Fruit fly (Drosophila melanogaster) whole organism, embryonic: ENCODE data around the gene CG3032.

ENCODE experiments used
- Asciz ChIP-seq: fragments of 200-800 bp; sonication (Bioruptor generic); optimal IDR thresholded peaks from 2 replicates; lab custom pipeline; 2017; ENCODE audit warnings: missing biosample characterization, mild to moderate bottlenecking, missing genetic modification characterization, missing genetic modification reagents
- Atf3 ChIP-seq: fragments of 200-800 bp; sonication (Bioruptor generic); optimal IDR thresholded peaks from 3 replicates; lab custom pipeline; 2016; ENCODE audit warnings: missing biosample characterization, missing genetic modification characterization
- CG10147 ChIP-seq: fragments of 200-800 bp; sonication (Bioruptor generic); optimal IDR thresholded peaks from 2 replicates; lab custom pipeline; 2019; ENCODE audit warnings: missing biosample characterization, mild to moderate bottlenecking, missing genetic modification characterization, moderate library complexity
- CG10431 ChIP-seq: fragments of 200-800 bp; sonication (Bioruptor generic); optimal IDR thresholded peaks from 3 replicates; lab custom pipeline; 2018; ENCODE audit warnings: missing biosample characterization, mild to moderate bottlenecking, missing genetic modification characterization
- CG10979 ChIP-seq: fragments of 200-800 bp; sonication (Bioruptor generic); optimal IDR thresholded peaks from 2 replicates; lab custom pipeline; 2018; ENCODE audit warnings: missing biosample characterization, mild to moderate bottlenecking, missing genetic modification characterization, moderate library complexity
- CG13287 ChIP-seq: fragments of 200-800 bp; sonication (Bioruptor generic); IDR thresholded peaks from 2 replicates; pipeline ENCODE4 v1.3.6; 2022; ENCODE audit warnings: missing biosample characterization, missing genetic modification characterization; ENCODE audit not compliant: partially characterized antibody
- CG1529 ChIP-seq: fragments of 200-800 bp; sonication (Bioruptor generic); optimal IDR thresholded peaks from 3 replicates; lab custom pipeline; 2018; ENCODE audit warnings: missing biosample characterization, missing genetic modification characterization
- CG1602 ChIP-seq: fragments of 200-800 bp; sonication (Bioruptor generic); optimal IDR thresholded peaks from 3 replicates; lab custom pipeline; 2016; ENCODE audit warnings: missing biosample characterization, missing genetic modification characterization
- CG1832 ChIP-seq: fragments of 200-800 bp; sonication (Bioruptor generic); optimal IDR thresholded peaks from 2 replicates; lab custom pipeline; 2017; ENCODE audit warnings: missing biosample characterization, mild to moderate bottlenecking, missing genetic modification characterization, inconsistent platforms
- CG18599 ChIP-seq: fragments of 200-800 bp; sonication (Bioruptor generic); optimal IDR thresholded peaks from 3 replicates; lab custom pipeline; 2017; ENCODE audit warnings: missing biosample characterization, missing genetic modification characterization, mild to moderate bottlenecking, moderate library complexity, missing genetic modification reagents
- CG2116 ChIP-seq: fragments of 200-800 bp; sonication (Bioruptor generic); optimal IDR thresholded peaks from 3 replicates; lab custom pipeline; 2018; ENCODE audit warnings: missing biosample characterization, mild to moderate bottlenecking, missing genetic modification characterization
- CG2712 ChIP-seq: fragments of 200-800 bp; optimal IDR thresholded peaks from 3 replicates; lab custom pipeline; 2019; ENCODE audit warnings: missing biosample characterization, mild to moderate bottlenecking, missing genetic modification characterization, moderate library complexity
- CG4404 ChIP-seq: fragments of 200-800 bp; sonication (Bioruptor generic); IDR thresholded peaks from 2 replicates; pipeline ENCODE4 v1.3.6; 2022; ENCODE audit warnings: missing biosample characterization, missing genetic modification characterization
- CG4707 ChIP-seq: fragments of 200-800 bp; sonication (Bioruptor generic); optimal IDR thresholded peaks from 2 replicates; lab custom pipeline; 2018; ENCODE audit warnings: missing biosample characterization, mild to moderate bottlenecking, missing genetic modification characterization, moderate library complexity
- CG7745 ChIP-seq: fragments of 200-800 bp; sonication (Bioruptor generic); optimal IDR thresholded peaks from 2 replicates; lab custom pipeline; 2018; ENCODE audit warnings: missing biosample characterization, mild to moderate bottlenecking, missing genetic modification characterization, moderate library complexity
- CG9437 ChIP-seq: fragments of 200-800 bp; sonication (Bioruptor generic); optimal IDR thresholded peaks from 2 replicates; lab custom pipeline; 2018; ENCODE audit warnings: missing biosample characterization, mild to moderate bottlenecking, missing genetic modification characterization
- CG9609 ChIP-seq: fragments of 200-800 bp; sonication (Bioruptor generic); optimal IDR thresholded peaks from 3 replicates; lab custom pipeline; 2016; ENCODE audit warnings: missing biosample characterization, missing genetic modification characterization
- CTCF ChIP-seq: fragments of 200-800 bp; sonication (Bioruptor generic); optimal IDR thresholded peaks from 2 replicates; lab custom pipeline; 2017; ENCODE audit warnings: missing biosample characterization, mild to moderate bottlenecking, missing genetic modification characterization, moderate library complexity
- D ChIP-seq, 2 experiments: fragments of 200-800 bp in 1 of 2; fragments of >200 bp in 1 of 2; sonication (Bioruptor generic) in 1 of 2; optimal IDR thresholded peaks; 2 replicates in 1 of 2; 3 replicates in 1 of 2; lab custom pipeline; 2017; ENCODE audit warnings: mild to moderate bottlenecking in 1 of 2, missing biosample characterization in 1 of 2, missing genetic modification characterization in 1 of 2, missing genetic modification reagents in 1 of 2
- D19A ChIP-seq: fragments of 200-800 bp; optimal IDR thresholded peaks from 3 replicates; lab custom pipeline; 2019; ENCODE audit warnings: missing biosample characterization, mild to moderate bottlenecking, missing genetic modification characterization, moderate library complexity
- HLH3B ChIP-seq: fragments of 200-800 bp; sonication (Bioruptor generic); IDR thresholded peaks from 2 replicates; pipeline ENCODE4 v1.3.6; 2022; ENCODE audit warnings: missing biosample characterization, missing genetic modification characterization
- Hmx ChIP-seq: fragments of 200-800 bp; sonication (Bioruptor generic); optimal IDR thresholded peaks from 2 replicates; lab custom pipeline; 2016; ENCODE audit warnings: missing biosample characterization, missing genetic modification characterization
- NC2β ChIP-seq: fragments of 200-800 bp; sonication (Bioruptor generic); optimal IDR thresholded peaks from 2 replicates; lab custom pipeline; 2016; ENCODE audit warnings: missing biosample characterization, missing genetic modification characterization
- Ravus ChIP-seq: fragments of 200-800 bp; sonication (Bioruptor generic); IDR thresholded peaks from 2 replicates; pipeline ENCODE4 v1.3.6; 2022; ENCODE audit warnings: missing biosample characterization, missing genetic modification characterization
- Six4 ChIP-seq: fragments of 200-800 bp; sonication (Bioruptor generic); optimal IDR thresholded peaks from 2 replicates; lab custom pipeline; 2016; ENCODE audit warnings: missing biosample characterization, missing genetic modification characterization
- Sry-δ ChIP-seq: fragments of 200-800 bp; sonication (Bioruptor generic); optimal IDR thresholded peaks from 2 replicates; lab custom pipeline; 2016; ENCODE audit warnings: missing biosample characterization, missing genetic modification characterization
- Tbp ChIP-seq: fragments of >200 bp; optimal IDR thresholded peaks from 2 replicates; lab custom pipeline; 2018; ENCODE audit warnings: missing biosample characterization, missing genetic modification characterization
- Xrp1 ChIP-seq: fragments of 200-800 bp; sonication (Bioruptor generic); IDR thresholded peaks from 2 replicates; pipeline ENCODE4 v1.3.6; 2022; ENCODE audit warnings: missing biosample characterization, missing genetic modification characterization
- abd-A ChIP-seq: fragments of 200-800 bp; sonication (Bioruptor generic); optimal IDR thresholded peaks from 3 replicates; lab custom pipeline; 2019; ENCODE audit warnings: missing biosample characterization, mild to moderate bottlenecking, missing genetic modification characterization, moderate library complexity
- ac ChIP-seq: fragments of 200-800 bp; sonication (Bioruptor generic); optimal IDR thresholded peaks from 3 replicates; lab custom pipeline; 2017; ENCODE audit warnings: missing biosample characterization, mild to moderate bottlenecking, missing genetic modification characterization
- bowl ChIP-seq: fragments of 200-800 bp; sonication (Bioruptor generic); IDR thresholded peaks from 2 replicates; pipeline ENCODE4 v1.3.6; 2022; ENCODE audit warnings: missing biosample characterization, missing genetic modification characterization
- dysf ChIP-seq: fragments of 200-800 bp; sonication (Bioruptor generic); IDR thresholded peaks from 3 replicates; pipeline ENCODE4 v1.3.6; 2022; ENCODE audit warnings: missing biosample characterization, missing genetic modification characterization
- fd96Cb ChIP-seq: fragments of 200-800 bp; sonication (Bioruptor generic); optimal IDR thresholded peaks from 2 replicates; lab custom pipeline; 2018; ENCODE audit warnings: missing biosample characterization, mild to moderate bottlenecking, missing genetic modification characterization, moderate library complexity
- gcm ChIP-seq: fragments of 200-800 bp; sonication (Bioruptor generic); optimal IDR thresholded peaks from 2 replicates; lab custom pipeline; 2019; ENCODE audit warnings: missing biosample characterization, mild to moderate bottlenecking, missing genetic modification characterization, moderate library complexity
- gfzf ChIP-seq: fragments of 200-800 bp; sonication (Bioruptor generic); optimal IDR thresholded peaks from 2 replicates; lab custom pipeline; 2016; ENCODE audit warnings: missing biosample characterization, mild to moderate bottlenecking, missing genetic modification characterization, moderate library complexity
- grau ChIP-seq: fragments of 200-800 bp; optimal IDR thresholded peaks from 3 replicates; lab custom pipeline; 2019; ENCODE audit warnings: missing biosample characterization, mild to moderate bottlenecking, missing genetic modification characterization, moderate library complexity
- ham ChIP-seq: fragments of 200-800 bp; sonication (Bioruptor generic); IDR thresholded peaks from 2 replicates; pipeline ENCODE4 v1.3.6; 2022; ENCODE audit warnings: missing biosample characterization, missing genetic modification characterization
- hb ChIP-seq: fragments of 200-800 bp; sonication (Bioruptor generic); IDR thresholded peaks from 3 replicates; pipeline ENCODE4 v1.3.6; 2022; ENCODE audit warnings: missing biosample characterization, missing genetic modification characterization; ENCODE audit not compliant: partially characterized antibody
- insv ChIP-seq, 2 experiments: fragments of 200-800 bp; sonication (Bioruptor generic); optimal IDR thresholded peaks; 3 replicates each; lab custom pipeline; 2016 to 2018; ENCODE audit warnings: missing biosample characterization in 2 of 2, missing genetic modification characterization in 2 of 2
- kay ChIP-seq: fragments of 200-800 bp; sonication (Bioruptor generic); optimal IDR thresholded peaks from 2 replicates; lab custom pipeline; 2016; ENCODE audit warnings: missing biosample characterization, missing genetic modification characterization
- lov ChIP-seq, 2 experiments: fragments of 200-800 bp in 1 of 2; fragments of >200 bp in 1 of 2; sonication (Bioruptor generic) in 1 of 2; IDR thresholded peaks in 1 of 2; optimal IDR thresholded peaks in 1 of 2; 2 replicates in 1 of 2; 3 replicates in 1 of 2; pipeline versions ENCODE4 v1.3.6 to Lab custom; 2017 to 2022; ENCODE audit warnings: missing biosample characterization in 1 of 2, missing genetic modification characterization in 1 of 2
- pan ChIP-seq, 4 experiments: fragments of >200 bp in 3 of 4; fragments of 200-800 bp in 1 of 4; sonication (Bioruptor generic) in 1 of 4; optimal IDR thresholded peaks in 3 of 4; IDR thresholded peaks in 1 of 4; 2 replicates each; pipeline versions ENCODE4 v1.3.6 to Lab custom; 2017 to 2022; ENCODE audit warnings: missing biosample characterization in 2 of 4, missing genetic modification characterization in 2 of 4, mixed read lengths in 1 of 4
- ranshi ChIP-seq: fragments of 200-800 bp; sonication (Bioruptor generic); IDR thresholded peaks from 2 replicates; pipeline ENCODE4 v1.3.6; 2022; ENCODE audit warnings: missing biosample characterization, missing genetic modification characterization
- tna ChIP-seq: fragments of 200-800 bp; sonication (Bioruptor generic); IDR thresholded peaks from 2 replicates; pipeline ENCODE4 v1.3.6; 2022; ENCODE audit warnings: missing biosample characterization, missing genetic modification characterization; ENCODE audit not compliant: partially characterized antibody
- trem ChIP-seq: fragments of 200-800 bp; optimal IDR thresholded peaks from 3 replicates; lab custom pipeline; 2019; ENCODE audit warnings: missing biosample characterization, mild to moderate bottlenecking, missing genetic modification characterization, moderate library complexity
- zen2 ChIP-seq: fragments of 200-800 bp; sonication (Bioruptor generic); IDR thresholded peaks from 3 replicates; pipeline ENCODE4 v1.3.6; 2022; ENCODE audit warnings: missing biosample characterization, missing genetic modification characterization; ENCODE audit not compliant: partially characterized antibody
- zf30C ChIP-seq: fragments of 200-800 bp; sonication (Bioruptor generic); optimal IDR thresholded peaks from 3 replicates; lab custom pipeline; 2018; ENCODE audit warnings: missing biosample characterization, mild to moderate bottlenecking, missing genetic modification characterization

Gene CG3032

dm6 chrX:6969364-6970137 is 44.1 kb downstream of the CG3032 start, which contains the start of gene CG4586 (continued):
- no peak for TF ChIP-seq CG1832 (GFP tag; lab: Kevin White, UChicago)
- TF ChIP-seq hb (GFP tag; lab: Robert Waterston, UW) = no peak
- no peak for TF ChIP-seq CG13287 (GFP tag; lab: Robert Waterston, UW)
- peak; percentile 66 for TF ChIP-seq ac (GFP tag; lab: Kevin White, UChicago)
- TF ChIP-seq CG4707 (GFP tag; lab: Kevin White, UChicago) = peak; percentile 86
- TF ChIP-seq tna (GFP tag; lab: Robert Waterston, UW) = no peak
- TF ChIP-seq CG9437 (GFP tag; lab: Kevin White, UChicago) = peak; percentile 86
- TF ChIP-seq D19A = peak; percentile 90
- TF ChIP-seq zen2 = no peak
- peak; percentile 57 to 62 for TF ChIP-seq insv (GFP tag; optimal IDR thresholded peaks at IDR 0.05; lab: Kevin White, UChicago)
- TF ChIP-seq lov (optimal IDR thresholded peaks at IDR 0.05; lab: Kevin White, UChicago) = no peak
- peak; percentile 95 for TF ChIP-seq lov (GFP tag; IDR thresholded peaks at IDR 0.05; lab: Robert Waterston, UW)
- TF ChIP-seq CG10147 (GFP tag; lab: Kevin White, UChicago) = peak; percentile 96
- peak; percentile 76 for TF ChIP-seq Ravus (GFP tag; lab: Robert Waterston, UW)
- peak; percentile 96 for TF ChIP-seq Six4 (GFP tag; lab: Kevin White, UChicago)
- TF ChIP-seq CG7745 = no peak
- TF ChIP-seq ranshi (GFP tag; lab: Robert Waterston, UW) = peak; percentile 95
- TF ChIP-seq CG1529 (GFP tag; lab: Kevin White, UChicago) = peak; percentile 91
- peak; percentile 86 for TF ChIP-seq CG1602 (GFP tag; lab: Kevin White, UChicago)
- peak; percentile 94 for TF ChIP-seq dysf (GFP tag; lab: Robert Waterston, UW)
- peak; percentile 64 for TF ChIP-seq Sry-δ (GFP tag; lab: Kevin White, UChicago)
- TF ChIP-seq fd96Cb (tag; lab: Kevin White, UChicago) = peak; percentile 87
- TF ChIP-seq CG4404 = peak; percentile 61
- peak; percentile 93 for TF ChIP-seq CG2712
- peak; percentile 91 for TF ChIP-seq trem
- TF ChIP-seq zf30C (GFP tag; lab: Kevin White, UChicago) = no peak
- peak; percentile 95 for TF ChIP-seq CG9609 (GFP tag; lab: Kevin White, UChicago)
- TF ChIP-seq NC2β = peak; percentile 94
- TF ChIP-seq Hmx = peak; percentile 75
- TF ChIP-seq abd-A (tag; lab: Kevin White, UChicago) = peak; percentile 46
- TF ChIP-seq Tbp = no peak
- TF ChIP-seq grau (tag; lab: Kevin White, UChicago) = peak; percentile 93
- TF ChIP-seq gfzf = no peak
- TF ChIP-seq gcm (GFP tag; lab: Kevin White, UChicago) = peak; percentile 95
- TF ChIP-seq CG10431 = peak; percentile 72
- peak; percentile 96 for TF ChIP-seq Asciz (GFP tag; lab: Kevin White, UChicago)
- peak; percentile 92 for TF ChIP-seq HLH3B (GFP tag; lab: Robert Waterston, UW)
- TF ChIP-seq D (optimal IDR thresholded peaks at IDR 0.05; lab: Kevin White, UChicago) = no peak
- peak; percentile 86 for TF ChIP-seq D (GFP tag; optimal IDR thresholded peaks at IDR 0.05; lab: Kevin White, UChicago)
- peak; percentile 79 for TF ChIP-seq CG2116 (GFP tag; lab: Kevin White, UChicago)
- peak; percentile 95 for TF ChIP-seq Xrp1 (GFP tag; lab: Robert Waterston, UW)
- peak; percentile 59 for TF ChIP-seq CTCF (GFP tag; lab: Kevin White, UChicago)
- peak; percentile 89 for TF ChIP-seq CG10979 (tag; lab: Kevin White, UChicago)
- TF ChIP-seq kay = peak; percentile 80
- TF ChIP-seq bowl (GFP tag; lab: Robert Waterston, UW) = peak; percentile 93
- peak; percentile 78; the same call in 1 of the 2 replicates for TF ChIP-seq ham
- no peak for TF ChIP-seq pan (optimal IDR thresholded peaks at IDR 0.05; lab: Kevin White, UChicago)
- peak in 1 of 2 experiments; percentile 97 for TF ChIP-seq pan (GFP tag; optimal IDR thresholded peaks at IDR 0.05 in 1 of 2, IDR thresholded peaks at IDR 0.05 in 1 of 2)
- TF ChIP-seq CG18599 (GFP tag; lab: Kevin White, UChicago) = peak; percentile 98
- TF ChIP-seq Atf3 (GFP tag; lab: Kevin White, UChicago) = peak; percentile 85
